Worm (Caenorhabditis elegans) whole organism, L4 larva: ENCODE measurements around the gene T03G6.7.
A peak's percentile ranks its signal among the peaks of the same experiment; 100 is the strongest.

ENCODE experiments used
- F10B5.3 ChIP-seq: sonication (generic microtip); optimal IDR thresholded peaks from 2 replicates; lab custom pipeline; 2016; ENCODE audit warnings: mild to moderate bottlenecking, missing genetic modification characterization, missing compliant biosample characterization
- T26A8.4 ChIP-seq: fragments of 200-800 bp; sonication (Bioruptor generic); IDR thresholded peaks from 2 replicates; pipeline ENCODE4 v1.3.6; 2022; ENCODE audit warnings: missing genetic modification characterization, missing compliant biosample characterization
- Y75B8A.6 ChIP-seq: fragments of 200-800 bp; sonication (Bioruptor generic); IDR thresholded peaks from 2 replicates; pipeline ENCODE4 v1.3.6; 2022; ENCODE audit warnings: missing genetic modification reagents, missing genetic modification characterization, missing compliant biosample characterization
- ZK337.2 ChIP-seq: fragments of 200-800 bp; sonication (Bioruptor generic); IDR thresholded peaks from 2 replicates; pipeline ENCODE4 v1.3.6; 2022; ENCODE audit warnings: missing genetic modification reagents, missing genetic modification characterization, missing compliant biosample characterization
- aha-1 ChIP-seq: fragments of 150-350 bp; peaks from one replicate; lab custom pipeline; 2014; ENCODE audit warnings: missing biosample characterization, missing genetic modification characterization
- ama-1 ChIP-seq: fragments of 150-350 bp; optimal IDR thresholded peaks from 2 replicates; lab custom pipeline; 2014; ENCODE audit warnings: inconsistent platforms, mixed read lengths
- ceh-20 ChIP-seq: fragments of 200-800 bp; sonication (Bioruptor generic); IDR thresholded peaks from 2 replicates; pipeline ENCODE4 v1.3.6; 2022; ENCODE audit warnings: missing genetic modification reagents, missing genetic modification characterization, missing compliant biosample characterization
- ceh-32 ChIP-seq: sonication (generic microtip); optimal IDR thresholded peaks from 2 replicates; lab custom pipeline; 2016; ENCODE audit warnings: mild to moderate bottlenecking, missing genetic modification characterization, missing compliant biosample characterization; ENCODE audit not compliant: poor library complexity
- ceh-44 ChIP-seq: fragments of 200-800 bp; sonication (Bioruptor generic); IDR thresholded peaks from 2 replicates; pipeline ENCODE4 v1.3.6; 2022; ENCODE audit warnings: missing genetic modification reagents, missing genetic modification characterization, missing compliant biosample characterization
- ceh-62 ChIP-seq: sonication (generic microtip); optimal IDR thresholded peaks from 2 replicates; lab custom pipeline; 2017; ENCODE audit warnings: missing biosample characterization, missing genetic modification characterization
- ctbp-1 ChIP-seq: fragments of 200-800 bp; sonication (Bioruptor generic); IDR thresholded peaks from 2 replicates; pipeline ENCODE4 v1.3.6; 2022; ENCODE audit warnings: missing genetic modification reagents, missing genetic modification characterization, missing compliant biosample characterization
- daf-16 ChIP-seq, 3 experiments: sonication (generic microtip); optimal IDR thresholded peaks; 2 replicates each; lab custom pipeline; 2016 to 2017; ENCODE audit warnings: missing genetic modification characterization in 3 of 3, missing genetic modification reagents in 3 of 3, mild to moderate bottlenecking in 2 of 3, missing compliant biosample characterization in 2 of 3, missing biosample characterization in 1 of 3, moderate library complexity in 1 of 3
- dpl-1 ChIP-seq: fragments of 150-350 bp; optimal IDR thresholded peaks from 2 replicates; lab custom pipeline; 2014; ENCODE audit warnings: missing biosample characterization, missing genetic modification reagents, missing genetic modification characterization
- dve-1 ChIP-seq: sonication (generic microtip); optimal IDR thresholded peaks from 2 replicates; lab custom pipeline; 2017; ENCODE audit warnings: antibody characterized with exemption, mild to moderate bottlenecking, missing genetic modification characterization, missing compliant biosample characterization; ENCODE audit not compliant: insufficient read depth
- egl-27 ChIP-seq: sonication (generic microtip); optimal IDR thresholded peaks from 3 replicates; lab custom pipeline; 2017; ENCODE audit warnings: missing biosample characterization, missing genetic modification reagents, missing genetic modification characterization
- fos-1 ChIP-seq: fragments of 150-350 bp; optimal IDR thresholded peaks from 2 replicates; lab custom pipeline; 2014; ENCODE audit warnings: missing biosample characterization, missing genetic modification characterization
- gei-8 ChIP-seq: fragments of 200-800 bp; sonication (Bioruptor generic); optimal IDR thresholded peaks from 2 replicates; lab custom pipeline; 2018; ENCODE audit warnings: mild to moderate bottlenecking, missing genetic modification characterization, missing compliant biosample characterization
- hlh-11 ChIP-seq: fragments of 200-800 bp; sonication (Bioruptor generic); optimal IDR thresholded peaks from 2 replicates; lab custom pipeline; 2018; ENCODE audit warnings: mild to moderate bottlenecking, missing genetic modification characterization, missing compliant biosample characterization
- hlh-30 ChIP-seq: sonication (generic microtip); optimal IDR thresholded peaks from 2 replicates; lab custom pipeline; 2017; ENCODE audit warnings: antibody characterized with exemption, mild to moderate bottlenecking, missing genetic modification characterization, missing compliant biosample characterization; ENCODE audit not compliant: insufficient read depth
- hmg-1.1 ChIP-seq: fragments of 200-800 bp; sonication (Bioruptor generic); IDR thresholded peaks from 2 replicates; pipeline ENCODE4 v1.3.6; 2022; ENCODE audit warnings: missing genetic modification reagents, missing genetic modification characterization, missing compliant biosample characterization
- lim-7 ChIP-seq: fragments of 200-800 bp; sonication (Bioruptor generic); IDR thresholded peaks from 2 replicates; pipeline ENCODE4 v1.3.6; 2022; ENCODE audit warnings: missing genetic modification characterization, missing compliant biosample characterization
- lin-38 ChIP-seq: fragments of 200-800 bp; sonication (Bioruptor generic); IDR thresholded peaks from 2 replicates; pipeline ENCODE4 v1.3.6; 2022; ENCODE audit warnings: missing genetic modification reagents, missing genetic modification characterization, missing compliant biosample characterization
- lir-3 ChIP-seq: sonication (generic microtip); optimal IDR thresholded peaks from 2 replicates; lab custom pipeline; 2016; ENCODE audit warnings: mild to moderate bottlenecking, missing genetic modification characterization, missing compliant biosample characterization
- lsy-2 ChIP-seq, 2 experiments: fragments of 150-350 bp in 1 of 2; sonication (generic microtip) in 1 of 2; optimal IDR thresholded peaks; 2 replicates each; lab custom pipeline; 2014 to 2017; ENCODE audit warnings: missing biosample characterization in 2 of 2, missing genetic modification characterization in 2 of 2
- mep-1 ChIP-seq: fragments of 150-350 bp; sonication (generic microtip); optimal IDR thresholded peaks from 3 replicates; lab custom pipeline; 2014; ENCODE audit warnings: missing biosample characterization, missing genetic modification characterization
- mes-2 ChIP-seq: sonication (generic microtip); optimal IDR thresholded peaks from 2 replicates; lab custom pipeline; 2016; ENCODE audit warnings: missing genotype, mild to moderate bottlenecking, missing genetic modification characterization, missing compliant biosample characterization; ENCODE audit not compliant: poor library complexity, severe bottlenecking
- mxl-2 ChIP-seq: fragments of 200-800 bp; sonication (Bioruptor generic); conservative IDR thresholded peaks from 2 replicates; pipeline ENCODE4 v1.3.6; 2022; ENCODE audit warnings: missing genetic modification reagents, missing genetic modification characterization, missing compliant biosample characterization
- nhr-102 ChIP-seq: sonication (generic microtip); optimal IDR thresholded peaks from 2 replicates; lab custom pipeline; 2016; ENCODE audit warnings: mild to moderate bottlenecking, missing genetic modification characterization, moderate library complexity, missing compliant biosample characterization
- nhr-25 ChIP-seq: sonication (generic microtip); optimal IDR thresholded peaks from 2 replicates; lab custom pipeline; 2017; ENCODE audit warnings: missing genetic modification characterization, mild to moderate bottlenecking, missing compliant biosample characterization, antibody characterized with exemption, moderate library complexity, borderline replicate concordance; ENCODE audit not compliant: insufficient read depth
- nhr-41 ChIP-seq: fragments of 200-800 bp; sonication (Bioruptor generic); IDR thresholded peaks from 2 replicates; pipeline ENCODE4 v1.3.6; 2022; ENCODE audit warnings: missing genetic modification reagents, missing genetic modification characterization, missing compliant biosample characterization
- nhr-77 ChIP-seq: fragments of 150-350 bp; optimal IDR thresholded peaks from 2 replicates; lab custom pipeline; 2014; ENCODE audit warnings: missing biosample characterization, missing genetic modification characterization
- pha-4 ChIP-seq, 2 experiments: fragments of 150-350 bp in 1 of 2; fragments of 200-800 bp in 1 of 2; sonication (Bioruptor generic) in 1 of 2; IDR thresholded peaks in 1 of 2; optimal IDR thresholded peaks in 1 of 2; 2 replicates each; pipeline versions ENCODE4 v1.3.6 to Lab custom; 2014 to 2022; ENCODE audit warnings: missing genetic modification characterization in 2 of 2, missing genetic modification reagents in 2 of 2, missing biosample characterization in 1 of 2, missing compliant biosample characterization in 1 of 2
- pqm-1 ChIP-seq: sonication (generic microtip); optimal IDR thresholded peaks from 2 replicates; lab custom pipeline; 2017; ENCODE audit warnings: missing biosample characterization, missing genetic modification characterization
- rbr-2 ChIP-seq: sonication (generic microtip); optimal IDR thresholded peaks from 2 replicates; lab custom pipeline; 2016; ENCODE audit warnings: missing genotype, missing genetic modification characterization, missing compliant biosample characterization
- sdz-12 ChIP-seq: fragments of 200-800 bp; sonication (Bioruptor generic); optimal IDR thresholded peaks from 2 replicates; lab custom pipeline; 2018; ENCODE audit warnings: mild to moderate bottlenecking, missing genetic modification characterization, missing compliant biosample characterization
- skn-1 ChIP-seq: fragments of 150-350 bp; optimal IDR thresholded peaks from 2 replicates; lab custom pipeline; 2014; ENCODE audit warnings: missing biosample characterization, missing genetic modification characterization
- snpc-4 ChIP-seq: fragments of 150-350 bp; optimal IDR thresholded peaks from 2 replicates; lab custom pipeline; 2014; ENCODE audit warnings: missing biosample characterization, missing genetic modification characterization
- unc-39 ChIP-seq: sonication (generic microtip); optimal IDR thresholded peaks from 2 replicates; lab custom pipeline; 2017; ENCODE audit warnings: missing biosample characterization, missing genetic modification characterization
- unc-62 ChIP-seq, 3 experiments: fragments of 150-350 bp in 1 of 3; sonication (generic microtip); optimal IDR thresholded peaks in 2 of 3; peaks in 1 of 3; 1 replicate in 1 of 3; 2 replicates in 2 of 3; lab custom pipeline; 2014 to 2017; ENCODE audit warnings: missing biosample characterization in 3 of 3, missing genetic modification characterization in 3 of 3, missing genetic modification reagents in 3 of 3, missing genotype in 1 of 3
- zfp-2 ChIP-seq: sonication (generic microtip); optimal IDR thresholded peaks from 2 replicates; lab custom pipeline; 2016; ENCODE audit warnings: mild to moderate bottlenecking, missing genetic modification characterization, missing compliant biosample characterization
- ztf-11 ChIP-seq: fragments of 150-350 bp; optimal IDR thresholded peaks from 2 replicates; lab custom pipeline; 2014; ENCODE audit warnings: missing biosample characterization, missing genetic modification characterization

Gene T03G6.7

DNA sequence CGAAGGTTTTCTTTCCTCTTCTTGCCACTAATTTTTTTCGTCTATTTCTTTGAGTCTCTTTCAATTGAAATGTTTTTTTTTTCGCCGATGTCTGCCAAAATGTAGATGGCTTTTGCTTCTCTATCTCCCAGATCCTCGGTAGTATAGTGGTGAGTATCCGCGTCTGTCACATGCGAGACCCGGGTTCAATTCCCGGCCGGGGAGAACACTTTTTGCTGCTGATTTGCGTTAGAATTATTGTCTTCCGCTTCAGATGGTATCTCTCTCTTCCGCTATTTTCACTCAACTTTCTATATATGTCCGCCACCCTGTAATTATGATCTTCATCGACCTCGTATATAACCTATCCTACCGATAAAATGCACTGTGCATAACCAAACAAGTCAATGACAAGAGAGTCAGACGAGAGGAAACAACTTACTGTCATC is 40.4 kb upstream of the T03G6.7 start (continued):
- peak; percentile 92 for TF ChIP-seq lim-7 (GFP tag; lab: Robert Waterston, UW)
- no peak for TF ChIP-seq snpc-4 (tag; lab: Kevin White, UChicago)
- peak; percentile 77 for TF ChIP-seq lin-38 (GFP tag; lab: Robert Waterston, UW)
- TF ChIP-seq skn-1 (tag; lab: Kevin White, UChicago) = no peak
- TF ChIP-seq, all 104 proteins: peak for 69

DNA sequence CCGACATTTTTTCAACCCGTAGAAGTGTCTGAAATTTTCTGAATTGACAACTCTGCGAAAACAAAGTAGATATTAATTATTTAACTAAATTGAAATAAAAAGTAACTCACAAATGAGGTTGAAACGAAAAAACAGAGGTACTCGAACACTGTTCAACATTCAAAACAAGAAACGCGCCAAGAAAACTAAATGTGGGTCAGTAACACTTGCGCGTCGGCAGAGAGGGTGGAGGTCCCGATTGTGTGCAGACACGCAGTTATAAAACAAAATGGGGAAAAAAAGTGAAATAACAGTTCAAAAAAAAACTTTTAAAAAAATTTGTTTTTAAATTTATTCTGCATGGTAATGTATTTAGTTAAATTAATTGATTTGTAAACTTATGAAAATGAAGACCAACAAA is 34.4 kb upstream of the T03G6.7 start:
- TF ChIP-seq nhr-102 = peak; percentile 1
- peak; percentile 57 for TF ChIP-seq dpl-1 (GFP tag; lab: Kevin White, UChicago)
- TF ChIP-seq rbr-2 (tag; lab: Kevin White, UChicago) = peak; percentile 59
- TF ChIP-seq pha-4 (GFP tag; IDR thresholded peaks at IDR 0.05; lab: Robert Waterston, UW) = 0 out of 2 replicates have a peak, but pooled peaks have one; percentile 24
- no peak for TF ChIP-seq pha-4 (tag; optimal IDR thresholded peaks at IDR 0.05; lab: Kevin White, UChicago)
- TF ChIP-seq nhr-77 = peak; percentile 41
- peak in 1 of 2 experiments; percentile 75 for TF ChIP-seq lsy-2 (tag; optimal IDR thresholded peaks at IDR 0.05; lab: Kevin White, UChicago)
- no peak for TF ChIP-seq unc-39 (tag; lab: Kevin White, UChicago)
- no peak for TF ChIP-seq nhr-41 (GFP tag; lab: Robert Waterston, UW)
- TF ChIP-seq egl-27 (tag; lab: Kevin White, UChicago) = no peak
- TF ChIP-seq daf-16 (GFP tag; optimal IDR thresholded peaks at IDR 0.05; lab: Kevin White, UChicago) = no peak
- TF ChIP-seq daf-16 (tag; optimal IDR thresholded peaks at IDR 0.05; lab: Kevin White, UChicago) = peak; percentile 20
- peak; percentile 6 for TF ChIP-seq nhr-25 (tag; lab: Kevin White, UChicago)
- no peak for TF ChIP-seq F10B5.3
- TF ChIP-seq sdz-12 (GFP tag; lab: Kevin White, UChicago) = no peak
- TF ChIP-seq mes-2 (tag; lab: Kevin White, UChicago) = peak; percentile 76
- no peak for TF ChIP-seq mxl-2 (GFP tag; lab: Robert Waterston, UW)
- peak; percentile 35; the same call in 1 of the 2 replicates for TF ChIP-seq hmg-1.1 (GFP tag; lab: Robert Waterston, UW)
- no peak for TF ChIP-seq fos-1 (tag; lab: Kevin White, UChicago)
- peak; percentile 36 for TF ChIP-seq dve-1
- TF ChIP-seq pqm-1 = no peak
- TF ChIP-seq hlh-30 = peak; percentile 42
- peak; percentile 80 for TF ChIP-seq mep-1 (tag; lab: Kevin White, UChicago)
- no peak for TF ChIP-seq ama-1 (lab: Kevin White, UChicago)
- TF ChIP-seq ceh-20 (GFP tag; lab: Robert Waterston, UW) = no peak
- TF ChIP-seq ztf-11 (tag; lab: Kevin White, UChicago) = no peak
- no peak for TF ChIP-seq gei-8 (GFP tag; lab: Kevin White, UChicago)
- TF ChIP-seq ceh-32 (tag; lab: Kevin White, UChicago) = no peak
- no peak for TF ChIP-seq ZK337.2 (GFP tag; lab: Robert Waterston, UW)
- no peak for TF ChIP-seq Y75B8A.6 (GFP tag; lab: Robert Waterston, UW)
- TF ChIP-seq ceh-62 (tag; lab: Kevin White, UChicago) = no peak
- no peak for TF ChIP-seq ceh-44
- TF ChIP-seq ctbp-1 = no peak
- peak; percentile 50 for TF ChIP-seq hlh-11 (tag; lab: Kevin White, UChicago)
- no peak for TF ChIP-seq T26A8.4 (GFP tag; lab: Robert Waterston, UW)
- TF ChIP-seq unc-62 (GFP tag; optimal IDR thresholded peaks at IDR 0.05 in 1 of 2; lab: Kevin White, UChicago) = peak in 1 of 2 experiments; percentile 33
- TF ChIP-seq unc-62 (tag; optimal IDR thresholded peaks at IDR 0.05; lab: Kevin White, UChicago) = no peak
- TF ChIP-seq zfp-2 (tag; lab: Kevin White, UChicago) = no peak
- peak; percentile 33 for TF ChIP-seq aha-1 (tag; lab: Kevin White, UChicago)
- TF ChIP-seq lir-3 (tag; lab: Kevin White, UChicago) = no peak
- no peak for TF ChIP-seq snpc-4 (tag; lab: Kevin White, UChicago)
